Worm (Caenorhabditis elegans) whole organism, late embryonic: ENCODE data around the gene F09F9.1.

ENCODE experiments used
- C08G9.2 ChIP-seq: sonication (generic microtip); optimal IDR thresholded peaks from 2 replicates; lab custom pipeline; 2016; ENCODE audit warnings: mild to moderate bottlenecking, missing genetic modification characterization, moderate library complexity, missing compliant biosample characterization
- K02D7.2 ChIP-seq: sonication (generic microtip); optimal IDR thresholded peaks from 2 replicates; lab custom pipeline; 2017; ENCODE audit warnings: mild to moderate bottlenecking, missing genetic modification characterization, missing compliant biosample characterization
- Y22D7AL.16 ChIP-seq: sonication (generic microtip); optimal IDR thresholded peaks from 2 replicates; lab custom pipeline; 2016; ENCODE audit warnings: missing genetic modification characterization, missing compliant biosample characterization
- ahr-1 ChIP-seq: sonication (generic microtip); optimal IDR thresholded peaks from 2 replicates; lab custom pipeline; 2016; ENCODE audit warnings: missing genetic modification characterization, missing compliant biosample characterization
- ceh-14 ChIP-seq: sonication (generic microtip); optimal IDR thresholded peaks from 2 replicates; lab custom pipeline; 2016; ENCODE audit warnings: missing genotype, missing genetic modification characterization, missing compliant biosample characterization
- ceh-18 ChIP-seq: sonication (generic microtip); optimal IDR thresholded peaks from 2 replicates; lab custom pipeline; 2016; ENCODE audit warnings: missing genetic modification characterization, missing compliant biosample characterization
- ceh-22 ChIP-seq: sonication (generic microtip); optimal IDR thresholded peaks from 2 replicates; lab custom pipeline; 2017; ENCODE audit warnings: missing biosample characterization, missing genetic modification characterization
- ceh-31 ChIP-seq: sonication (generic microtip); optimal IDR thresholded peaks from 2 replicates; lab custom pipeline; 2016; ENCODE audit warnings: missing genetic modification characterization, missing compliant biosample characterization
- ceh-48 ChIP-seq: sonication (generic microtip); optimal IDR thresholded peaks from 2 replicates; lab custom pipeline; 2016; ENCODE audit warnings: missing genetic modification characterization, inconsistent platforms, missing compliant biosample characterization
- elt-2 ChIP-seq: sonication (generic microtip); optimal IDR thresholded peaks from 2 replicates; lab custom pipeline; 2016; ENCODE audit warnings: missing genetic modification reagents, missing genetic modification characterization, missing compliant biosample characterization
- eyg-1 ChIP-seq: sonication (generic microtip); optimal IDR thresholded peaks from 2 replicates; lab custom pipeline; 2016; ENCODE audit warnings: missing genotype, missing genetic modification characterization, missing compliant biosample characterization
- fax-1 ChIP-seq: sonication (generic microtip); optimal IDR thresholded peaks from 2 replicates; lab custom pipeline; 2016; ENCODE audit warnings: missing genotype, missing genetic modification characterization, missing compliant biosample characterization
- hlh-30 ChIP-seq: sonication (generic microtip); optimal IDR thresholded peaks from 2 replicates; lab custom pipeline; 2017; ENCODE audit warnings: antibody characterized with exemption, missing genetic modification characterization, missing compliant biosample characterization; ENCODE audit not compliant: insufficient read depth
- hlh-8 ChIP-seq: sonication (generic microtip); optimal IDR thresholded peaks from 2 replicates; lab custom pipeline; 2016; ENCODE audit warnings: missing genotype, missing genetic modification characterization, missing compliant biosample characterization
- lin-11 ChIP-seq: fragments of 200-800 bp; sonication (Bioruptor generic); optimal IDR thresholded peaks from 2 replicates; lab custom pipeline; 2018; ENCODE audit warnings: mild to moderate bottlenecking, missing genetic modification characterization, missing compliant biosample characterization
- madf-2 ChIP-seq: sonication (generic microtip); optimal IDR thresholded peaks from 2 replicates; lab custom pipeline; 2017; ENCODE audit warnings: missing genetic modification characterization, missing compliant biosample characterization
- sdc-2 ChIP-seq: sonication (generic microtip); optimal IDR thresholded peaks from 2 replicates; lab custom pipeline; 2016; ENCODE audit warnings: missing genotype, missing genetic modification characterization, missing compliant biosample characterization
- sox-2 ChIP-seq: fragments of 200-800 bp; sonication (Bioruptor generic); IDR thresholded peaks from 2 replicates; pipeline ENCODE4 v1.3.6; 2022; ENCODE audit warnings: missing genetic modification reagents, missing genetic modification characterization, missing compliant biosample characterization
- ttx-3 ChIP-seq: sonication (generic microtip); optimal IDR thresholded peaks from 2 replicates; lab custom pipeline; 2016; ENCODE audit warnings: missing genetic modification reagents, missing genetic modification characterization, missing compliant biosample characterization
- unc-3 ChIP-seq, 2 experiments: fragments of 200-800 bp in 1 of 2; sonication (Bioruptor generic) in 1 of 2; sonication (generic microtip) in 1 of 2; conservative IDR thresholded peaks in 1 of 2; optimal IDR thresholded peaks in 1 of 2; 2 replicates each; pipeline versions ENCODE4 v1.3.6 to Lab custom; 2016 to 2022; ENCODE audit warnings: missing compliant biosample characterization in 2 of 2, missing genetic modification characterization in 2 of 2, missing genetic modification reagents in 1 of 2
- unc-42 ChIP-seq: sonication (generic microtip); optimal IDR thresholded peaks from 2 replicates; lab custom pipeline; 2016; ENCODE audit warnings: missing genotype, missing genetic modification characterization, missing compliant biosample characterization
- unc-55 ChIP-seq: sonication (generic microtip); optimal IDR thresholded peaks from 2 replicates; lab custom pipeline; 2017; ENCODE audit warnings: missing biosample characterization, missing genetic modification reagents, missing genetic modification characterization

Gene F09F9.1

ce11 chrX:4159929-4160328 lies 44.8 kb downstream of the F09F9.1 start:
- TF ChIP-seq K02D7.2 (tag; lab: Kevin White, UChicago) (no peak), unc-42 (no peak), unc-3 (GFP tag; conservative IDR thresholded peaks at IDR 0.05; lab: Robert Waterston, UW) (no peak), unc-3 (tag; optimal IDR thresholded peaks at IDR 0.05; lab: Kevin White, UChicago) (no peak), ahr-1 (tag; lab: Kevin White, UChicago) (no peak), madf-2 (tag; lab: Kevin White, UChicago) (no peak), unc-55 (GFP tag; lab: Kevin White, UChicago) (no peak), Y22D7AL.16 (tag; lab: Kevin White, UChicago) (no peak), hlh-30 (no peak), hlh-8 (tag; lab: Kevin White, UChicago) (no peak), ceh-31 (tag; lab: Kevin White, UChicago) (no peak), C08G9.2 (tag; lab: Kevin White, UChicago) (no peak), sdc-2 (no peak)

DNA sequence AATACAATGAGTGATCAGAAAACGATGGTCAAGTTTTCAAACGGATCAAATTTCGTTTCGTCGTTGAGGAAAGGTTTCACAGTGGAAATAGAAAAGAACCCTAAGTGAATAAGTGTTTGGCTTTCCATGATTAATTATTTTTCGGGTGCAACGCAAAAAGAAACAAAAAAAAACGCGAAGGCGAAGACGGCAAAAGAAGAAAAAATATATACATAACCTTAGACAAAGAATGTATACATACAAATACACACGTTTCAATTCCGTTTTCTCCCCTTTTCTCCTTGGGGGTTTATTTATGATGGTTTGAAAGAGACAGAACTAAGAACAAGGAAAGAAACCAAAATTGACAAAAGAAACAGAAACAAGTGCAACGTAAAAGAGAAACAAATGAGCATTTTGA lies 46.8 kb downstream of the F09F9.1 start:
- TF ChIP-seq elt-2 (no peak), sox-2 (GFP tag; lab: Robert Waterston, UW) (no peak), ttx-3 (tag; lab: Kevin White, UChicago) (no peak), ceh-31 (tag; lab: Kevin White, UChicago) (no peak), ceh-18 (no peak), fax-1 (no peak), eyg-1 (tag; lab: Kevin White, UChicago) (no peak), ceh-14 (tag; lab: Kevin White, UChicago) (no peak), ceh-48 (tag; lab: Kevin White, UChicago) (no peak), ceh-22 (tag; lab: Kevin White, UChicago) (no peak), unc-3 (GFP tag; conservative IDR thresholded peaks at IDR 0.05; lab: Robert Waterston, UW) (no peak), unc-3 (tag; optimal IDR thresholded peaks at IDR 0.05; lab: Kevin White, UChicago) (no peak)

- TF ChIP-seq unc-42 (peak; percentile 40), lin-11 (no peak)
- TF ChIP-seq, all 69 proteins: peak for 1
Measured at ce11 chrX:4163391-4163790, 48.3 kb downstream of the F09F9.1 start, which contains the start of gene ZK470.1. TSS of gene ZK470.1 (plus strand) at chrX:4163691.
